Fruit fly (Drosophila melanogaster) whole organism, embryonic: ENCODE data around the gene IntS4.
A peak's percentile ranks its signal among the peaks of the same experiment; 100 is the strongest.

ENCODE experiments used
- Ada2b ChIP-seq: fragments of 200-800 bp; sonication (Bioruptor generic); IDR thresholded peaks from 2 replicates; pipeline ENCODE4 v1.3.6; 2022; ENCODE audit warnings: missing biosample characterization, missing genetic modification characterization
- Atf6 ChIP-seq: fragments of 200-800 bp; sonication (Bioruptor generic); IDR thresholded peaks from 2 replicates; pipeline ENCODE4 v1.3.6; 2022; ENCODE audit warnings: missing biosample characterization, missing genetic modification characterization
- C15 ChIP-seq: fragments of 200-800 bp; sonication (Bioruptor generic); IDR thresholded peaks from 3 replicates; pipeline ENCODE4 v1.3.6; 2022; ENCODE audit warnings: missing biosample characterization, missing genetic modification characterization
- CG10274 ChIP-seq: fragments of 200-800 bp; sonication (Bioruptor generic); optimal IDR thresholded peaks from 3 replicates; lab custom pipeline; 2017; ENCODE audit warnings: missing biosample characterization, mild to moderate bottlenecking, missing genetic modification characterization
- CG12104 ChIP-seq: fragments of 200-800 bp; sonication (Bioruptor generic); optimal IDR thresholded peaks from 3 replicates; lab custom pipeline; 2016; ENCODE audit warnings: missing biosample characterization, missing genetic modification characterization
- CG14050 ChIP-seq: fragments of 200-800 bp; sonication (Bioruptor generic); IDR thresholded peaks from 3 replicates; pipeline ENCODE4 v1.3.6; 2022; ENCODE audit warnings: missing biosample characterization, missing genetic modification characterization
- CG14441 ChIP-seq: fragments of 200-800 bp; sonication (Bioruptor generic); IDR thresholded peaks from 2 replicates; pipeline ENCODE4 v1.3.6; 2022; ENCODE audit warnings: missing biosample characterization, missing genetic modification characterization
- CG18599 ChIP-seq: fragments of 200-800 bp; sonication (Bioruptor generic); optimal IDR thresholded peaks from 3 replicates; lab custom pipeline; 2017; ENCODE audit warnings: missing biosample characterization, missing genetic modification characterization, mild to moderate bottlenecking, moderate library complexity, missing genetic modification reagents
- CG2889 ChIP-seq: fragments of 200-800 bp; sonication (Bioruptor generic); IDR thresholded peaks from 3 replicates; pipeline ENCODE4 v1.3.6; 2022; ENCODE audit warnings: missing biosample characterization, missing genetic modification characterization
- CG3995 ChIP-seq: fragments of 200-800 bp; sonication (Bioruptor generic); optimal IDR thresholded peaks from 3 replicates; lab custom pipeline; 2016; ENCODE audit warnings: missing biosample characterization, missing genetic modification characterization
- CG7357 ChIP-seq: fragments of 200-800 bp; sonication (Bioruptor generic); IDR thresholded peaks from 3 replicates; pipeline ENCODE4 v1.3.6; 2022; ENCODE audit warnings: missing biosample characterization, missing genetic modification characterization
- CG7745 ChIP-seq: fragments of 200-800 bp; sonication (Bioruptor generic); optimal IDR thresholded peaks from 2 replicates; lab custom pipeline; 2018; ENCODE audit warnings: missing biosample characterization, mild to moderate bottlenecking, missing genetic modification characterization, moderate library complexity
- CG7963 ChIP-seq: fragments of 200-800 bp; sonication (Bioruptor generic); IDR thresholded peaks from 3 replicates; pipeline ENCODE4 v1.3.6; 2022; ENCODE audit warnings: missing biosample characterization, missing genetic modification characterization; ENCODE audit not compliant: partially characterized antibody
- CG9817 ChIP-seq: fragments of 200-800 bp; sonication (Bioruptor generic); optimal IDR thresholded peaks from 2 replicates; lab custom pipeline; 2018; ENCODE audit warnings: missing biosample characterization, mild to moderate bottlenecking, missing genetic modification characterization, moderate library complexity
- D ChIP-seq, 2 experiments: fragments of 200-800 bp in 1 of 2; fragments of >200 bp in 1 of 2; sonication (Bioruptor generic) in 1 of 2; optimal IDR thresholded peaks; 2 replicates in 1 of 2; 3 replicates in 1 of 2; lab custom pipeline; 2017; ENCODE audit warnings: mild to moderate bottlenecking in 1 of 2, missing biosample characterization in 1 of 2, missing genetic modification characterization in 1 of 2, missing genetic modification reagents in 1 of 2
- Dbx ChIP-seq: fragments of 200-800 bp; sonication (Bioruptor generic); IDR thresholded peaks from 3 replicates; pipeline ENCODE4 v1.3.6; 2022; ENCODE audit warnings: missing biosample characterization, missing genetic modification characterization
- ERR ChIP-seq: fragments of 200-800 bp; sonication (Bioruptor generic); optimal IDR thresholded peaks from 2 replicates; lab custom pipeline; 2016; ENCODE audit warnings: missing biosample characterization, missing genetic modification characterization
- Ets65A ChIP-seq: fragments of 200-800 bp; sonication (Bioruptor generic); peaks from one replicate; lab custom pipeline; 2016; ENCODE audit warnings: missing biosample characterization, missing genetic modification characterization
- Gsc ChIP-seq: fragments of 200-800 bp; sonication (Bioruptor generic); IDR thresholded peaks from 2 replicates; pipeline ENCODE4 v1.3.6; 2022; ENCODE audit warnings: missing biosample characterization, missing genetic modification characterization
- Hr3 ChIP-seq: fragments of 200-800 bp; sonication (Bioruptor generic); optimal IDR thresholded peaks from 3 replicates; lab custom pipeline; 2016; ENCODE audit warnings: missing biosample characterization, missing genetic modification characterization
- Lhr ChIP-seq: fragments of 200-800 bp; sonication (Bioruptor generic); optimal IDR thresholded peaks from 3 replicates; lab custom pipeline; 2017; ENCODE audit warnings: mild to moderate bottlenecking, missing biosample characterization, missing genetic modification reagents, missing genetic modification characterization
- Mad ChIP-seq: fragments of 200-800 bp; sonication (Bioruptor generic); optimal IDR thresholded peaks from 2 replicates; lab custom pipeline; 2016; ENCODE audit warnings: missing biosample characterization, missing genetic modification characterization
- NfI ChIP-seq: fragments of 200-800 bp; sonication (Bioruptor generic); optimal IDR thresholded peaks from 3 replicates; lab custom pipeline; 2018; ENCODE audit warnings: missing biosample characterization, mild to moderate bottlenecking, missing genetic modification characterization, moderate library complexity
- Opbp ChIP-seq: fragments of 200-800 bp; sonication (Bioruptor generic); IDR thresholded peaks from 3 replicates; pipeline ENCODE4 v1.3.6; 2022; ENCODE audit warnings: missing biosample characterization, missing genetic modification characterization; ENCODE audit not compliant: partially characterized antibody
- Side ChIP-seq: fragments of 200-800 bp; sonication (Bioruptor generic); optimal IDR thresholded peaks from 2 replicates; lab custom pipeline; 2016; ENCODE audit warnings: missing biosample characterization, missing genetic modification characterization
- bcd ChIP-seq: fragments of 200-800 bp; sonication (Bioruptor generic); optimal IDR thresholded peaks from 2 replicates; lab custom pipeline; 2017; ENCODE audit warnings: missing biosample characterization, mild to moderate bottlenecking, missing genetic modification characterization
- ci ChIP-seq: fragments of 200-800 bp; sonication (Bioruptor generic); IDR thresholded peaks from 3 replicates; pipeline ENCODE4 v1.3.6; 2022; ENCODE audit warnings: missing biosample characterization, missing genetic modification characterization
- croc ChIP-seq: fragments of 200-800 bp; sonication (Bioruptor generic); conservative IDR thresholded peaks from 3 replicates; pipeline ENCODE4 v1.3.6; 2022; ENCODE audit warnings: missing biosample characterization, missing genetic modification characterization
- dimm ChIP-seq: fragments of 200-800 bp; sonication (Bioruptor generic); IDR thresholded peaks from 2 replicates; pipeline ENCODE4 v1.3.6; 2022; ENCODE audit warnings: missing biosample characterization, missing genetic modification characterization
- dm ChIP-seq: fragments of 200-800 bp; sonication (Bioruptor generic); optimal IDR thresholded peaks from 3 replicates; lab custom pipeline; 2016; ENCODE audit warnings: missing biosample characterization, missing genetic modification characterization
- dmrt99B ChIP-seq: fragments of 200-800 bp; sonication (Bioruptor generic); optimal IDR thresholded peaks from 2 replicates; lab custom pipeline; 2018; ENCODE audit warnings: missing biosample characterization, mild to moderate bottlenecking, missing genetic modification characterization, moderate library complexity
- dpn ChIP-seq, 2 experiments: fragments of 200-800 bp; sonication (Bioruptor generic); optimal IDR thresholded peaks; 3 replicates each; lab custom pipeline; 2016; ENCODE audit warnings: missing biosample characterization in 2 of 2, missing genetic modification characterization in 2 of 2
- exex ChIP-seq: fragments of 200-800 bp; sonication (Bioruptor generic); optimal IDR thresholded peaks from 4 replicates; lab custom pipeline; 2018; ENCODE audit warnings: missing biosample characterization, mild to moderate bottlenecking, missing genetic modification characterization, moderate library complexity
- ftz-f1 ChIP-seq: fragments of 200-800 bp; sonication (Bioruptor generic); optimal IDR thresholded peaks from 2 replicates; lab custom pipeline; 2016; ENCODE audit warnings: missing biosample characterization, missing genetic modification characterization
- fu2 ChIP-seq: fragments of 200-800 bp; sonication (Bioruptor generic); optimal IDR thresholded peaks from 2 replicates; lab custom pipeline; 2016; ENCODE audit warnings: missing biosample characterization, missing genetic modification characterization
- gcm ChIP-seq: fragments of 200-800 bp; sonication (Bioruptor generic); optimal IDR thresholded peaks from 2 replicates; lab custom pipeline; 2019; ENCODE audit warnings: missing biosample characterization, mild to moderate bottlenecking, missing genetic modification characterization, moderate library complexity
- grn ChIP-seq: fragments of 200-800 bp; sonication (Bioruptor generic); optimal IDR thresholded peaks from 3 replicates; lab custom pipeline; 2017; ENCODE audit warnings: missing biosample characterization, missing genetic modification characterization
- her ChIP-seq: fragments of 200-800 bp; sonication (Bioruptor generic); optimal IDR thresholded peaks from 2 replicates; lab custom pipeline; 2016; ENCODE audit warnings: missing biosample characterization, missing genetic modification characterization
- hkb ChIP-seq, 2 experiments: fragments of 200-800 bp in 1 of 2; fragments of >200 bp in 1 of 2; sonication (Bioruptor generic) in 1 of 2; IDR thresholded peaks in 1 of 2; optimal IDR thresholded peaks in 1 of 2; 2 replicates each; pipeline versions ENCODE4 v1.3.6 to Lab custom; 2017 to 2022; ENCODE audit warnings: missing biosample characterization in 1 of 2, missing genetic modification characterization in 1 of 2
- lbe ChIP-seq: fragments of 200-800 bp; sonication (Bioruptor generic); optimal IDR thresholded peaks from 2 replicates; lab custom pipeline; 2016; ENCODE audit warnings: missing biosample characterization, mild to moderate bottlenecking, missing genetic modification characterization
- lmd ChIP-seq: fragments of 200-800 bp; sonication (Bioruptor generic); IDR thresholded peaks from 2 replicates; pipeline ENCODE4 v1.3.6; 2022; ENCODE audit warnings: missing biosample characterization, missing genetic modification characterization
- lov ChIP-seq, 2 experiments: fragments of 200-800 bp in 1 of 2; fragments of >200 bp in 1 of 2; sonication (Bioruptor generic) in 1 of 2; IDR thresholded peaks in 1 of 2; optimal IDR thresholded peaks in 1 of 2; 2 replicates in 1 of 2; 3 replicates in 1 of 2; pipeline versions ENCODE4 v1.3.6 to Lab custom; 2017 to 2022; ENCODE audit warnings: missing biosample characterization in 1 of 2, missing genetic modification characterization in 1 of 2
- peb ChIP-seq: fragments of 200-800 bp; sonication (Bioruptor generic); IDR thresholded peaks from 2 replicates; pipeline ENCODE4 v1.3.6; 2022; ENCODE audit warnings: missing biosample characterization, missing genetic modification characterization
- schlank ChIP-seq: fragments of 200-800 bp; sonication (Bioruptor generic); optimal IDR thresholded peaks from 2 replicates; lab custom pipeline; 2018; ENCODE audit warnings: missing biosample characterization, mild to moderate bottlenecking, missing genetic modification characterization
- sd ChIP-seq: fragments of 200-800 bp; sonication (Bioruptor generic); optimal IDR thresholded peaks from 3 replicates; lab custom pipeline; 2018; ENCODE audit warnings: missing biosample characterization, mild to moderate bottlenecking, missing genetic modification characterization, moderate library complexity
- sr ChIP-seq: fragments of 200-800 bp; sonication (Bioruptor generic); IDR thresholded peaks from 3 replicates; pipeline ENCODE4 v1.3.6; 2022; ENCODE audit warnings: missing biosample characterization, missing genetic modification characterization
- sug ChIP-seq: fragments of 200-800 bp; optimal IDR thresholded peaks from 2 replicates; lab custom pipeline; 2019; ENCODE audit warnings: missing biosample characterization, mild to moderate bottlenecking, missing genetic modification characterization, moderate library complexity
- zf30C ChIP-seq: fragments of 200-800 bp; sonication (Bioruptor generic); optimal IDR thresholded peaks from 3 replicates; lab custom pipeline; 2018; ENCODE audit warnings: missing biosample characterization, mild to moderate bottlenecking, missing genetic modification characterization
- zfh1 ChIP-seq: fragments of 200-800 bp; sonication (Bioruptor generic); IDR thresholded peaks from 3 replicates; pipeline ENCODE4 v1.3.6; 2022; ENCODE audit warnings: missing biosample characterization, missing genetic modification characterization

The IntS4 gene

dm6 chrX:8574672-8575350 lies 16.2 kb upstream of the IntS4 start (continued):
- no peak for TF ChIP-seq CG7963 (GFP tag; lab: Robert Waterston, UW)
- TF ChIP-seq dimm (GFP tag; lab: Robert Waterston, UW), result 0 out of 2 replicates have a peak, but pooled peaks have one; percentile 17
- TF ChIP-seq CG7745 (tag; lab: Kevin White, UChicago), result no peak
- TF ChIP-seq Lhr (GFP tag; lab: Kevin White, UChicago), result no peak
- no peak for TF ChIP-seq dm (GFP tag; lab: Kevin White, UChicago)
- no peak for TF ChIP-seq lov (optimal IDR thresholded peaks at IDR 0.05; lab: Kevin White, UChicago)
- TF ChIP-seq lov (GFP tag; IDR thresholded peaks at IDR 0.05; lab: Robert Waterston, UW), result no peak
- TF ChIP-seq Side (GFP tag; lab: Kevin White, UChicago), result no peak
- TF ChIP-seq C15, result no peak
- TF ChIP-seq hkb (optimal IDR thresholded peaks at IDR 0.05; lab: Kevin White, UChicago), result no peak
- peak; percentile 55 for TF ChIP-seq hkb (GFP tag; IDR thresholded peaks at IDR 0.05; lab: Robert Waterston, UW)
- peak; percentile 97 for TF ChIP-seq sd (tag; lab: Kevin White, UChicago)
- no peak for TF ChIP-seq D (optimal IDR thresholded peaks at IDR 0.05; lab: Kevin White, UChicago)
- peak; percentile 19 for TF ChIP-seq D (GFP tag; optimal IDR thresholded peaks at IDR 0.05; lab: Kevin White, UChicago)
- no peak for TF ChIP-seq CG12104 (GFP tag; lab: Kevin White, UChicago)
- TF ChIP-seq Atf6, result peak; percentile 39; the same call in 1 of the 2 replicates
- no peak for TF ChIP-seq croc (GFP tag; lab: Robert Waterston, UW)
- TF ChIP-seq Mad (GFP tag; lab: Kevin White, UChicago), result no peak
- TF ChIP-seq Dbx (GFP tag; lab: Robert Waterston, UW), result no peak
- TF ChIP-seq exex (tag; lab: Kevin White, UChicago), result peak; percentile 25
- peak; percentile 36 for TF ChIP-seq zf30C (GFP tag; lab: Kevin White, UChicago)
- TF ChIP-seq lbe (GFP tag; lab: Kevin White, UChicago), result peak; percentile 25
- peak; percentile 37; the same call in 1 of the 3 replicates for TF ChIP-seq zfh1 (GFP tag; lab: Robert Waterston, UW)
- no peak for TF ChIP-seq Opbp (GFP tag; lab: Robert Waterston, UW)
- TF ChIP-seq CG18599 (GFP tag; lab: Kevin White, UChicago), result peak; percentile 57
- peak; percentile 62 for TF ChIP-seq Ets65A (GFP tag; lab: Kevin White, UChicago)
- TF ChIP-seq dpn (GFP tag; optimal IDR thresholded peaks at IDR 0.05; lab: Kevin White, UChicago), result peak; percentile 4 to 26
- no peak for TF ChIP-seq peb (GFP tag; lab: Robert Waterston, UW)
- no peak for TF ChIP-seq bcd (GFP tag; lab: Kevin White, UChicago)
- peak; percentile 28; the same call in 1 of the 2 replicates for TF ChIP-seq Ada2b
- peak; percentile 15 for TF ChIP-seq sug (tag; lab: Kevin White, UChicago)
- peak; percentile 46; the same call in 1 of the 2 replicates for TF ChIP-seq CG14441 (GFP tag; lab: Robert Waterston, UW)
- no peak for TF ChIP-seq fu2 (GFP tag; lab: Kevin White, UChicago)
- TF ChIP-seq CG10274 (GFP tag; lab: Kevin White, UChicago), result no peak
- TF ChIP-seq her (GFP tag; lab: Kevin White, UChicago), result peak; percentile 64
- no peak for TF ChIP-seq CG14050 (GFP tag; lab: Robert Waterston, UW)
- no peak for TF ChIP-seq ERR (GFP tag; lab: Kevin White, UChicago)
- TF ChIP-seq CG3995 (GFP tag; lab: Kevin White, UChicago), result no peak
- peak; percentile 45 for TF ChIP-seq CG9817
- peak; percentile 68; the same call in 2 of the 3 replicates for TF ChIP-seq ci
- TF ChIP-seq dmrt99B, result peak; percentile 47
- TF ChIP-seq schlank (tag; lab: Kevin White, UChicago), result no peak
- TF ChIP-seq CG2889 (GFP tag; lab: Robert Waterston, UW), result no peak
- peak; percentile 12 for TF ChIP-seq grn
- peak; percentile 41 for TF ChIP-seq NfI (GFP tag; lab: Kevin White, UChicago)
- no peak for TF ChIP-seq Gsc (GFP tag; lab: Robert Waterston, UW)
- no peak for TF ChIP-seq CG7357
- TF ChIP-seq sr, result no peak
- peak; percentile 31; the same call in 1 of the 2 replicates for TF ChIP-seq lmd (GFP tag; lab: Robert Waterston, UW)
- TF ChIP-seq ftz-f1 (GFP tag; lab: Kevin White, UChicago), result peak; percentile 40
- peak; percentile 39 for TF ChIP-seq Hr3 (GFP tag; lab: Kevin White, UChicago)
- peak; percentile 41 for TF ChIP-seq gcm (GFP tag; lab: Kevin White, UChicago)
